Worm (Caenorhabditis elegans) whole organism, young adult: ENCODE results near the gene srx-93.
A peak's percentile ranks its signal among the peaks of the same experiment; 100 is the strongest.
"Not testable (repeated sequence)": the region's sequence is repeated elsewhere in the genome, so short reads cannot be mapped to it uniquely, and the experiment has no call there.

Experiments used
- B0261.1 ChIP-seq: sonication (generic microtip); optimal IDR thresholded peaks from 2 replicates; lab custom pipeline; 2016; ENCODE audit warnings: mild to moderate bottlenecking, missing genetic modification characterization, moderate library complexity, missing compliant biosample characterization
- F10E7.11 ChIP-seq: sonication (generic microtip); optimal IDR thresholded peaks from 2 replicates; lab custom pipeline; 2017; ENCODE audit warnings: mild to moderate bottlenecking, missing genetic modification characterization, moderate library complexity, missing compliant biosample characterization
- F49E8.2 ChIP-seq: sonication (generic microtip); optimal IDR thresholded peaks from 3 replicates; lab custom pipeline; 2017; ENCODE audit warnings: missing genetic modification characterization, mild to moderate bottlenecking, missing compliant biosample characterization, antibody characterized with exemption, moderate library complexity; ENCODE audit not compliant: insufficient read depth
- K11D2.4 ChIP-seq: fragments of 200-800 bp; sonication (Bioruptor generic); IDR thresholded peaks from 2 replicates; pipeline ENCODE4 v1.3.6; 2022; ENCODE audit warnings: missing genetic modification reagents, missing genetic modification characterization, missing compliant biosample characterization
- T07F8.4 ChIP-seq: sonication (generic microtip); optimal IDR thresholded peaks from 2 replicates; lab custom pipeline; 2016; ENCODE audit warnings: mild to moderate bottlenecking, missing genetic modification characterization, moderate library complexity, missing compliant biosample characterization
- T26A5.8 ChIP-seq: sonication (generic microtip); optimal IDR thresholded peaks from 2 replicates; lab custom pipeline; 2016; ENCODE audit warnings: missing genetic modification characterization, missing compliant biosample characterization
- Y53G8AR.9 ChIP-seq: fragments of 200-800 bp; sonication (Bioruptor generic); conservative IDR thresholded peaks from 2 replicates; pipeline ENCODE4 v1.3.6; 2022; ENCODE audit warnings: missing genetic modification reagents, missing genetic modification characterization, missing compliant biosample characterization
- Y67H2A.10 ChIP-seq: fragments of 200-800 bp; sonication (Bioruptor generic); conservative IDR thresholded peaks from 2 replicates; pipeline ENCODE4 v1.3.6; 2022; ENCODE audit warnings: missing genetic modification reagents, missing genetic modification characterization, missing compliant biosample characterization
- ZK185.1 ChIP-seq: sonication (generic microtip); optimal IDR thresholded peaks from 2 replicates; lab custom pipeline; 2016; ENCODE audit warnings: mild to moderate bottlenecking, missing genetic modification characterization, missing compliant biosample characterization; ENCODE audit not compliant: poor library complexity, severe bottlenecking
- atf-7 ChIP-seq: sonication (generic microtip); optimal IDR thresholded peaks from 2 replicates; lab custom pipeline; 2017; ENCODE audit warnings: mild to moderate bottlenecking, missing genetic modification characterization, missing compliant biosample characterization
- athp-1 ChIP-seq: sonication (generic microtip); optimal IDR thresholded peaks from 2 replicates; lab custom pipeline; 2017; ENCODE audit warnings: mild to moderate bottlenecking, missing genetic modification characterization, missing compliant biosample characterization
- cebp-1 ChIP-seq, 2 experiments: fragments of 200-800 bp in 1 of 2; sonication (Bioruptor generic) in 1 of 2; sonication (generic microtip) in 1 of 2; IDR thresholded peaks in 1 of 2; optimal IDR thresholded peaks in 1 of 2; 2 replicates each; pipeline versions ENCODE4 v1.3.6 to Lab custom; 2017 to 2022; ENCODE audit warnings: missing compliant biosample characterization in 2 of 2, missing genetic modification characterization in 2 of 2, mild to moderate bottlenecking in 1 of 2, missing genetic modification reagents in 1 of 2, moderate library complexity in 1 of 2
- dpl-1 ChIP-seq: fragments of 150-350 bp; optimal IDR thresholded peaks from 2 replicates; lab custom pipeline; 2014; ENCODE audit warnings: missing biosample characterization, missing genetic modification reagents, missing genetic modification characterization
- egl-18 ChIP-seq: fragments of 200-800 bp; sonication (Bioruptor generic); IDR thresholded peaks from 2 replicates; pipeline ENCODE4 v1.3.6; 2022; ENCODE audit warnings: missing genetic modification reagents, missing genetic modification characterization, missing compliant biosample characterization
- egrh-3 ChIP-seq: fragments of 200-800 bp; sonication (Bioruptor generic); IDR thresholded peaks from 2 replicates; pipeline ENCODE4 v1.3.6; 2022; ENCODE audit warnings: missing genetic modification reagents, missing genetic modification characterization, missing compliant biosample characterization
- gei-17 ChIP-seq: fragments of 200-800 bp; sonication (Bioruptor generic); optimal IDR thresholded peaks from 2 replicates; lab custom pipeline; 2018; ENCODE audit warnings: mild to moderate bottlenecking, missing genetic modification characterization, missing compliant biosample characterization
- hlh-12 ChIP-seq: sonication (generic microtip); optimal IDR thresholded peaks from 2 replicates; lab custom pipeline; 2016; ENCODE audit warnings: missing genetic modification characterization, missing compliant biosample characterization
- lsy-27 ChIP-seq: sonication (generic microtip); optimal IDR thresholded peaks from 2 replicates; lab custom pipeline; 2017; ENCODE audit warnings: missing genetic modification characterization, mild to moderate bottlenecking, missing compliant biosample characterization, antibody characterized with exemption, missing genotype, borderline replicate concordance; ENCODE audit not compliant: insufficient read depth
- madf-3 ChIP-seq: fragments of 200-800 bp; sonication (Bioruptor generic); IDR thresholded peaks from 2 replicates; pipeline ENCODE4 v1.3.6; 2022; ENCODE audit warnings: missing genetic modification reagents, missing genetic modification characterization, missing compliant biosample characterization
- madf-6 ChIP-seq: fragments of 200-800 bp; sonication (Bioruptor generic); IDR thresholded peaks from 2 replicates; pipeline ENCODE4 v1.3.6; 2022; ENCODE audit warnings: missing genetic modification reagents, missing genetic modification characterization, missing compliant biosample characterization
- nfya-1 ChIP-seq: sonication (generic microtip); optimal IDR thresholded peaks from 2 replicates; lab custom pipeline; 2017; ENCODE audit warnings: antibody characterized with exemption, missing compliant biosample characterization, missing genetic modification characterization, borderline replicate concordance; ENCODE audit not compliant: insufficient read depth
- nfyb-1 ChIP-seq: fragments of 200-800 bp; sonication (Bioruptor generic); IDR thresholded peaks from 2 replicates; pipeline ENCODE4 v1.3.6; 2022; ENCODE audit warnings: missing genetic modification reagents, missing genetic modification characterization, missing compliant biosample characterization
- nhr-80 ChIP-seq: sonication (generic microtip); optimal IDR thresholded peaks from 2 replicates; lab custom pipeline; 2016; ENCODE audit warnings: missing genetic modification characterization, missing compliant biosample characterization
- nhr-90 ChIP-seq: sonication (generic microtip); optimal IDR thresholded peaks from 2 replicates; lab custom pipeline; 2016; ENCODE audit warnings: missing genotype, mild to moderate bottlenecking, missing genetic modification characterization, missing compliant biosample characterization
- pbrm-1 ChIP-seq: fragments of 200-800 bp; sonication (Bioruptor generic); IDR thresholded peaks from 2 replicates; pipeline ENCODE4 v1.3.6; 2022; ENCODE audit warnings: missing genetic modification reagents, missing genetic modification characterization, missing compliant biosample characterization
- rec-8 ChIP-seq, 2 experiments: sonication (generic microtip); optimal IDR thresholded peaks; 2 replicates each; lab custom pipeline; 2016; ENCODE audit warnings: mild to moderate bottlenecking in 2 of 2, missing genetic modification characterization in 2 of 2, missing genetic modification reagents in 2 of 2, missing genotype in 2 of 2, missing biosample characterization in 1 of 2, missing compliant biosample characterization in 1 of 2, moderate library complexity in 1 of 2
- snpc-1.1 ChIP-seq: sonication (generic microtip); optimal IDR thresholded peaks from 2 replicates; lab custom pipeline; 2017; ENCODE audit warnings: missing genetic modification characterization, mild to moderate bottlenecking, missing compliant biosample characterization, antibody characterized with exemption, moderate library complexity, missing genotype, missing genetic modification reagents; ENCODE audit not compliant: insufficient read depth
- somi-1 ChIP-seq: fragments of 200-800 bp; sonication (Bioruptor generic); optimal IDR thresholded peaks from 2 replicates; lab custom pipeline; 2018; ENCODE audit warnings: mild to moderate bottlenecking, missing genetic modification characterization, missing compliant biosample characterization
- zfh-2 ChIP-seq: fragments of 200-800 bp; sonication (Bioruptor generic); conservative IDR thresholded peaks from 2 replicates; pipeline ENCODE4 v1.3.6; 2022; ENCODE audit warnings: missing genetic modification reagents, missing genetic modification characterization, missing compliant biosample characterization
- ztf-26 ChIP-seq: sonication (generic microtip); optimal IDR thresholded peaks from 2 replicates; lab custom pipeline; 2017; ENCODE audit warnings: missing genetic modification characterization, missing compliant biosample characterization

srx-93 gene

ce11 chrV:3620608-3621007 is at the start of gene srx-93:
TSS of gene srx-93 (minus strand) at chrV:3620708.
- not testable (repeated sequence) for TF ChIP-seq somi-1 (GFP tag; lab: Kevin White, UChicago); F49E8.2; dpl-1

ce11 chrV:3668464-3668863 is 48.0 kb upstream of the srx-93 start, which contains the start of gene Y39H10B.2:
TSS of gene Y39H10B.2 (plus strand) at chrV:3668764.
- TF ChIP-seq zfh-2 (GFP tag; lab: Robert Waterston, UW) = no peak
- no peak for TF ChIP-seq T07F8.4 (tag; lab: Kevin White, UChicago)
- TF ChIP-seq atf-7 (tag; lab: Kevin White, UChicago) = no peak
- TF ChIP-seq nhr-80 (tag; lab: Kevin White, UChicago) = peak; percentile 58

ce11 chrV:3666887-3667286 is 46.4 kb upstream of the srx-93 start, which contains the start of gene str-113:
TSS of gene str-113 (minus strand) at chrV:3666987.
- TF ChIP-seq Y53G8AR.9 (GFP tag; lab: Robert Waterston, UW) (no peak), F10E7.11 (tag; lab: Kevin White, UChicago) (no peak), hlh-12 (no peak), pbrm-1 (GFP tag; lab: Robert Waterston, UW) (no peak), rec-8 (tag; optimal IDR thresholded peaks at IDR 0.05; lab: Kevin White, UChicago) (no peak), gei-17 (GFP tag; lab: Kevin White, UChicago) (no peak), egrh-3 (GFP tag; lab: Robert Waterston, UW) (no peak), dpl-1 (no peak), madf-3 (no peak)

ce11 chrV:3659472-3659871 is 39.0 kb upstream of the srx-93 start, which contains the start of gene acr-23:
TSS of gene acr-23 (minus strand) at chrV:3659572.
- TF ChIP-seq ZK185.1 (tag; lab: Kevin White, UChicago) = no peak
- no peak for TF ChIP-seq egrh-3 (GFP tag; lab: Robert Waterston, UW)
- TF ChIP-seq Y67H2A.10 (GFP tag; lab: Robert Waterston, UW) = no peak

- TF ChIP-seq T07F8.4 (tag; lab: Kevin White, UChicago) = no peak
Observed at ce11 chrV:3649473-3649872, 29.0 kb upstream of the srx-93 start, which contains the start of gene str-114. TSS of gene str-114 (plus strand) at chrV:3649773.

ce11 chrV:3647862-3648261 is 27.4 kb upstream of the srx-93 start, which contains the start of gene F59B1.10:
TSS of gene F59B1.10 (minus strand) at chrV:3647962.
- no peak for TF ChIP-seq cebp-1 (GFP tag; IDR thresholded peaks at IDR 0.05; lab: Robert Waterston, UW)
- TF ChIP-seq cebp-1 (tag; optimal IDR thresholded peaks at IDR 0.05; lab: Kevin White, UChicago) = no peak
- TF ChIP-seq snpc-1.1 (tag; lab: Kevin White, UChicago) = no peak
- no peak for TF ChIP-seq nfya-1 (tag; lab: Kevin White, UChicago)
- no peak for TF ChIP-seq lsy-27 (tag; lab: Kevin White, UChicago)
- no peak for TF ChIP-seq T26A5.8 (tag; lab: Kevin White, UChicago)
- TF ChIP-seq nhr-90 (tag; lab: Kevin White, UChicago) = no peak
- no peak for TF ChIP-seq K11D2.4
- TF ChIP-seq nfyb-1 (GFP tag; lab: Robert Waterston, UW) = no peak
- no peak for TF ChIP-seq ztf-26
- no peak for TF ChIP-seq madf-6
- no peak for TF ChIP-seq egl-18 (GFP tag; lab: Robert Waterston, UW)
- TF ChIP-seq B0261.1 (tag; lab: Kevin White, UChicago) = no peak
- TF ChIP-seq athp-1 (tag; lab: Kevin White, UChicago) = no peak
- TF ChIP-seq rec-8 (tag; optimal IDR thresholded peaks at IDR 0.05; lab: Kevin White, UChicago) = no peak
